Worm (Caenorhabditis elegans) whole organism, L3 larva: Measurements from ENCODE around the gene C25H3.7.

Experiments used
- R02D3.7 ChIP-seq: fragments of 150-350 bp; optimal IDR thresholded peaks from 2 replicates; lab custom pipeline; 2014; ENCODE audit warnings: missing biosample characterization, missing genetic modification characterization
- aly-2 ChIP-seq: fragments of 150-350 bp; optimal IDR thresholded peaks from 2 replicates; lab custom pipeline; 2014; ENCODE audit warnings: missing biosample characterization, missing genetic modification characterization
- ama-1 ChIP-seq: fragments of 150-350 bp; optimal IDR thresholded peaks from 2 replicates; lab custom pipeline; 2018
- ceh-16 ChIP-seq: sonication (generic microtip); optimal IDR thresholded peaks from 2 replicates; lab custom pipeline; 2017; ENCODE audit warnings: missing biosample characterization, missing genetic modification characterization
- ceh-28 ChIP-seq: fragments of 150-350 bp; optimal IDR thresholded peaks from 2 replicates; lab custom pipeline; 2014; ENCODE audit warnings: missing biosample characterization, missing genetic modification reagents, missing genetic modification characterization
- ceh-82 ChIP-seq: fragments of 150-350 bp; optimal IDR thresholded peaks from 2 replicates; lab custom pipeline; 2014; ENCODE audit warnings: missing biosample characterization, missing genetic modification characterization
- ceh-9 ChIP-seq: sonication (generic microtip); optimal IDR thresholded peaks from 2 replicates; lab custom pipeline; 2018; ENCODE audit warnings: missing biosample characterization, missing genetic modification characterization
- daf-12 ChIP-seq: fragments of 150-350 bp; optimal IDR thresholded peaks from 2 replicates; lab custom pipeline; 2014; ENCODE audit warnings: missing biosample characterization, missing genetic modification reagents, missing genetic modification characterization
- egl-5 ChIP-seq: fragments of 150-350 bp; optimal IDR thresholded peaks from 2 replicates; lab custom pipeline; 2017; ENCODE audit warnings: missing biosample characterization, missing genetic modification reagents, missing genetic modification characterization, inconsistent platforms
- elt-1 ChIP-seq: fragments of 150-350 bp; optimal IDR thresholded peaks from 2 replicates; lab custom pipeline; 2014; ENCODE audit warnings: missing biosample characterization, missing genetic modification characterization
- elt-2 ChIP-seq: sonication (generic microtip); optimal IDR thresholded peaks from 2 replicates; lab custom pipeline; 2016; ENCODE audit warnings: missing genetic modification reagents, mild to moderate bottlenecking, missing genetic modification characterization, missing compliant biosample characterization
- eor-1 ChIP-seq, 2 experiments: fragments of 150-350 bp; optimal IDR thresholded peaks; 2 replicates each; lab custom pipeline; 2014 to 2018; ENCODE audit warnings: missing biosample characterization in 2 of 2, missing genetic modification characterization in 2 of 2
- fkh-2 ChIP-seq: fragments of 150-350 bp; optimal IDR thresholded peaks from 2 replicates; lab custom pipeline; 2014; ENCODE audit warnings: missing biosample characterization, missing genetic modification reagents, missing genetic modification characterization
- hmg-11 ChIP-seq: sonication (generic microtip); optimal IDR thresholded peaks from 2 replicates; lab custom pipeline; 2016; ENCODE audit warnings: missing genetic modification characterization, missing compliant biosample characterization
- lin-15B ChIP-seq: fragments of 150-350 bp; optimal IDR thresholded peaks from 2 replicates; lab custom pipeline; 2014; ENCODE audit warnings: missing biosample characterization, missing genetic modification characterization
- lsy-12 ChIP-seq: sonication (generic microtip); optimal IDR thresholded peaks from 2 replicates; lab custom pipeline; 2016; ENCODE audit warnings: mild to moderate bottlenecking, missing genetic modification characterization, missing compliant biosample characterization
- mml-1 ChIP-seq: fragments of 150-350 bp; sonication (generic microtip); optimal IDR thresholded peaks from 3 replicates; lab custom pipeline; 2014; ENCODE audit warnings: missing biosample characterization, missing genetic modification characterization
- nfya-1 ChIP-seq: sonication (generic microtip); optimal IDR thresholded peaks from 2 replicates; lab custom pipeline; 2017; ENCODE audit warnings: missing genetic modification characterization, mild to moderate bottlenecking, missing compliant biosample characterization, antibody characterized with exemption, moderate library complexity; ENCODE audit not compliant: insufficient read depth
- nhr-11 ChIP-seq: fragments of 150-350 bp; optimal IDR thresholded peaks from 2 replicates; lab custom pipeline; 2014; ENCODE audit warnings: missing biosample characterization, missing genetic modification characterization
- nhr-12 ChIP-seq: fragments of 150-350 bp; optimal IDR thresholded peaks from 2 replicates; lab custom pipeline; 2014; ENCODE audit warnings: missing biosample characterization, missing genetic modification characterization
- nhr-23 ChIP-seq: fragments of 150-350 bp; optimal IDR thresholded peaks from 2 replicates; lab custom pipeline; 2014; ENCODE audit warnings: missing biosample characterization, missing genetic modification reagents, missing genetic modification characterization
- nhr-25 ChIP-seq: sonication (generic microtip); optimal IDR thresholded peaks from 2 replicates; lab custom pipeline; 2017; ENCODE audit warnings: missing biosample characterization, missing genetic modification characterization
- nhr-28 ChIP-seq: fragments of 150-350 bp; optimal IDR thresholded peaks from 2 replicates; lab custom pipeline; 2014; ENCODE audit warnings: missing biosample characterization, missing genetic modification characterization
- nhr-43 ChIP-seq: sonication (generic microtip); optimal IDR thresholded peaks from 2 replicates; lab custom pipeline; 2016; ENCODE audit warnings: mild to moderate bottlenecking, missing genetic modification characterization, missing compliant biosample characterization; ENCODE audit not compliant: poor library complexity, severe bottlenecking
- nhr-67 ChIP-seq: fragments of 150-350 bp; optimal IDR thresholded peaks from 2 replicates; lab custom pipeline; 2014; ENCODE audit warnings: missing biosample characterization, missing genetic modification characterization
- nhr-76 ChIP-seq: fragments of 150-350 bp; sonication (generic microtip); optimal IDR thresholded peaks from 5 replicates; lab custom pipeline; 2014; ENCODE audit warnings: missing biosample characterization, missing genetic modification characterization
- nhr-77 ChIP-seq: fragments of 150-350 bp; optimal IDR thresholded peaks from 2 replicates; lab custom pipeline; 2014; ENCODE audit warnings: missing biosample characterization, missing genetic modification characterization
- pha-4 ChIP-seq: fragments of 150-350 bp; optimal IDR thresholded peaks from 2 replicates; lab custom pipeline; 2014; ENCODE audit warnings: missing biosample characterization, missing genetic modification reagents, missing genetic modification characterization
- pqm-1 ChIP-seq: fragments of 150-350 bp; optimal IDR thresholded peaks from 2 replicates; lab custom pipeline; 2017; ENCODE audit warnings: missing biosample characterization, missing genetic modification characterization, inconsistent platforms
- sea-2 ChIP-seq: fragments of 150-350 bp; sonication (generic microtip); optimal IDR thresholded peaks from 4 replicates; lab custom pipeline; 2014; ENCODE audit warnings: missing biosample characterization, missing genetic modification reagents, missing genetic modification characterization
- skn-1 ChIP-seq: fragments of 150-350 bp; optimal IDR thresholded peaks from 2 replicates; lab custom pipeline; 2014; ENCODE audit warnings: missing biosample characterization, missing genetic modification characterization
- snpc-4 ChIP-seq: fragments of 150-350 bp; optimal IDR thresholded peaks from 2 replicates; lab custom pipeline; 2014; ENCODE audit warnings: missing biosample characterization, missing genetic modification characterization
- tbx-2 ChIP-seq: sonication (generic microtip); optimal IDR thresholded peaks from 2 replicates; lab custom pipeline; 2016; ENCODE audit warnings: mild to moderate bottlenecking, missing genetic modification characterization, missing compliant biosample characterization
- ztf-11 ChIP-seq: fragments of 150-350 bp; optimal IDR thresholded peaks from 2 replicates; lab custom pipeline; 2014; ENCODE audit warnings: missing biosample characterization, missing genetic modification characterization
- ztf-4 ChIP-seq: fragments of 150-350 bp; optimal IDR thresholded peaks from 2 replicates; lab custom pipeline; 2014; ENCODE audit warnings: missing biosample characterization, missing genetic modification characterization

C25H3.7 gene

DNA sequence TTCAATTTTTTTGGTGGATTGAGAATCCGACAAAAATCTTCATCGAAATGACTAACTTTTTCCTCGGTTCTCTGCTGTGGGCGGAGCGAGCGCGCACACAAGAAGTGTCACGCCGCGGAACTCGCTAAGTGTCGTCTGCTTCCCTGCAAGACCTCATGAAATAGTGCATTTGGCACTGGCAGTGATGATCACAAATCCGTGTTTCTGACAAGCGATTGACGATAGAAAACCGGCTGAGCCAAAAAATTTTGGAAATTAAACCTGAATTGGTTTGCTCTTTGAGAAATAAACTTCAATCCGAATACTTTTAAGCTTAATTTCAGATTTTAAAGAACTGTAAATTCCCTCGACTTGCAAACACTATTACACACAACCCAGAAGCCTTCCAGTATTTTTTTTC, 32.8 kb upstream of the C25H3.7 start (continued):
- TF ChIP-seq fkh-2 (tag; lab: Kevin White, UChicago), result no peak
- no peak for TF ChIP-seq nhr-76
- TF ChIP-seq aly-2 (tag; lab: Kevin White, UChicago), result peak; percentile 81
- no peak for TF ChIP-seq ceh-16 (tag; lab: Kevin White, UChicago)
- no peak for TF ChIP-seq mml-1
- peak; percentile 40 for TF ChIP-seq pqm-1
- TF ChIP-seq nhr-77 (tag; lab: Kevin White, UChicago), result peak; percentile 41
- TF ChIP-seq egl-5 (tag; lab: Kevin White, UChicago), result no peak
- no peak for TF ChIP-seq daf-12 (tag; lab: Kevin White, UChicago)
- TF ChIP-seq nhr-23 (tag; lab: Kevin White, UChicago), result peak; percentile 81
- no peak for TF ChIP-seq nhr-11 (tag; lab: Kevin White, UChicago)
- TF ChIP-seq ceh-28 (tag; lab: Kevin White, UChicago), result peak; percentile 14
- peak; percentile 39 for TF ChIP-seq hmg-11 (tag; lab: Kevin White, UChicago)
- TF ChIP-seq tbx-2 (tag; lab: Kevin White, UChicago), result peak; percentile 38
- peak; percentile 40 for TF ChIP-seq ceh-82 (tag; lab: Kevin White, UChicago)
- TF ChIP-seq, all 47 proteins: peak for 20

- no peak for TF ChIP-seq ama-1 (lab: Kevin White, UChicago)
- no peak for TF ChIP-seq nhr-25
- TF ChIP-seq pqm-1, result no peak
- peak; percentile 74 for TF ChIP-seq egl-5 (tag; lab: Kevin White, UChicago)
- no peak for TF ChIP-seq eor-1 (tag; optimal IDR thresholded peaks at IDR 0.05; lab: Kevin White, UChicago)
- TF ChIP-seq nhr-67 (tag; lab: Kevin White, UChicago), result no peak
- TF ChIP-seq, all 47 proteins: peak for 1
These were observed 30.1 kb upstream of the C25H3.7 start, which contains the start of the genes C25H3.10 and C25H3.1 for ce11 chrII:5698869-5699268. Gene C25H3.10 (minus strand): TSS chrII:5698969. Gene C25H3.1 (plus strand): TSS chrII:5699071.

ce11 chrII:5698254-5698653, 29.5 kb upstream of the C25H3.7 start:
- TF ChIP-seq pqm-1, result peak; percentile 42
- no peak for TF ChIP-seq nhr-11 (tag; lab: Kevin White, UChicago)
- peak; percentile 12 for TF ChIP-seq snpc-4 (tag; lab: Kevin White, UChicago)
- TF ChIP-seq elt-2, result peak; percentile 58
- no peak for TF ChIP-seq ama-1 (lab: Kevin White, UChicago)
- peak; percentile 52 for TF ChIP-seq pha-4 (tag; lab: Kevin White, UChicago)
- TF ChIP-seq, all 47 proteins: peak for 4

DNA sequence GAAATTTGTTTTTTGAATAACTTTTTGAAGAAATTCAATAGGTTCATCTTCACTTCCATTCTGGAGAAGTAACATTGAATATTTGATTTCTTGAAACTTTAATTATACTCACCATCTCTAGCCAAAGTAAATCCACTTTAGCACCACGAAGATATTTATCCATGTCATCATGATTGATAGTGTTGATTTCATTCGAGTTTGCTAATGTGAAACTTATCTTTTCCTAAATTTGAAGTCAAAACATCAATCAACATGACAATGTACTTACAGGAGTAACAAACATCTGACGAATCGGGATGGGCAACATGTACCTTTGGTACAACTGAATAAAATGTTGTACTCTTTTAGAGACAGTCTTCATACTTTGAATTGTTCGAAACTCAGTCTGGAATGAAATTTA, 28.6 kb upstream of the C25H3.7 start:
- no peak for TF ChIP-seq ceh-9 (tag; lab: Kevin White, UChicago)
- TF ChIP-seq sea-2 (GFP tag; lab: Kevin White, UChicago), result no peak
- TF ChIP-seq nfya-1 (tag; lab: Kevin White, UChicago), result no peak
- TF ChIP-seq nhr-28 (tag; lab: Kevin White, UChicago), result no peak
- no peak for TF ChIP-seq lsy-12 (tag; lab: Kevin White, UChicago)
- no peak for TF ChIP-seq nhr-23 (tag; lab: Kevin White, UChicago)
- TF ChIP-seq nhr-67 (tag; lab: Kevin White, UChicago), result no peak
- TF ChIP-seq R02D3.7 (tag; lab: Kevin White, UChicago), result no peak
- no peak for TF ChIP-seq nhr-76
- no peak for TF ChIP-seq daf-12 (tag; lab: Kevin White, UChicago)
- TF ChIP-seq tbx-2 (tag; lab: Kevin White, UChicago), result no peak
- TF ChIP-seq nhr-43 (tag; lab: Kevin White, UChicago), result no peak
- no peak for TF ChIP-seq ztf-11 (tag; lab: Kevin White, UChicago)

- TF ChIP-seq nhr-25 (no peak), lsy-12 (tag; lab: Kevin White, UChicago) (no peak), mml-1 (no peak), ama-1 (lab: Kevin White, UChicago) (no peak), snpc-4 (tag; lab: Kevin White, UChicago) (no peak), nhr-12 (no peak), lin-15B (no peak)
- TF ChIP-seq, all 47 proteins: peak for 0
These were observed 27.5 kb upstream of the C25H3.7 start for ce11 chrII:5696218-5696617.

ce11 chrII:5694798-5695197, 26.1 kb upstream of the C25H3.7 start, which contains the start of gene C25H3.14:
Gene C25H3.14 (plus strand): TSS chrII:5695098.
- TF ChIP-seq elt-2 (no peak), ztf-4 (tag; lab: Kevin White, UChicago) (no peak), daf-12 (tag; lab: Kevin White, UChicago) (no peak), elt-1 (tag; lab: Kevin White, UChicago) (no peak), nhr-12 (no peak), skn-1 (tag; lab: Kevin White, UChicago) (no peak)
- TF ChIP-seq, all 47 proteins: peak for 0
